Worm (Caenorhabditis elegans): ENCODE data around the gene lgc-10.

DNA sequence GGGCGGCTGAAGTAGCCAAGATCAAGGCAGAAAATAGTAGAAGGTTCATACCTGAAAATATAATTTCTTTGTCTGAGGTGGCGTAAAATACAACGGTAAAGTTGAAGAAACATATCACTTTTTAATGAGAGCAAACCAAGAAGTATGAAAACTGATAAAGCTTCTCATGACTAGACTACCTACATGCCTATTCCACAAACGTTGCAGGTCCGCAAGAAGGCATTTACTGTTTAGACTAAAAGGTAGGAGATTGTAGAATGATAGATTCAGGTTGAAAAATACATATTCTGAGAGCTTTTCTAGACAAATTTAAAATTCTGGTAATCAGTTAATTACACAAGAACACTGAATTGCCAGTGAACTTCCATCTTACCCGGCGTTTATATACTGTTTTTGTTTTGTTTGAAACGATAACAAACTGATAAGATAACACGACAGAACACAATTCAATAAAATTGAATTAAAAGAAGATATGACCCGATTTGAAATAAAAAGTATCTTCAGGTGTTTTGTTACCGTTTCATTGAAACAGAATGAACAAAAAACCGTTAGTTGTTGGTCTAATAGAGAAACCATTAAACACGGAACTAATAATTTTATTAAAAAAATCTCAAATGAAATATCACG, 31.2 kb downstream of the lgc-10 start, which contains the start of gene acp-6:
- TF ChIP-seq ama-1 (optimal IDR thresholded peaks at IDR 0.05): no peak
- TF ChIP-seq ztf-16 (tag; optimal IDR thresholded peaks at IDR 0.05): no peak
- no peak for TF ChIP-seq pha-4 (tag; optimal IDR thresholded peaks at IDR 0.05)
- no peak for TF ChIP-seq ceh-6 (GFP tag; optimal IDR thresholded peaks at IDR 0.05)
- TF ChIP-seq pat-9 (tag; optimal IDR thresholded peaks at IDR 0.05): no peak
- no peak for TF ChIP-seq ceh-31 (tag; optimal IDR thresholded peaks at IDR 0.05)
- no peak for TF ChIP-seq ceh-48 (tag; optimal IDR thresholded peaks at IDR 0.05)
- no peak for TF ChIP-seq fkh-10 (GFP tag; optimal IDR thresholded peaks at IDR 0.05)
- no peak for TF ChIP-seq hlh-6 (tag; optimal IDR thresholded peaks at IDR 0.05)
- TF ChIP-seq nfya-1 (tag; optimal IDR thresholded peaks at IDR 0.05): no peak
- no peak for TF ChIP-seq fkh-6 (tag; optimal IDR thresholded peaks at IDR 0.05)
- no peak for TF ChIP-seq K02D7.2 (tag; optimal IDR thresholded peaks at IDR 0.05)
- TF ChIP-seq sox-4 (tag; optimal IDR thresholded peaks at IDR 0.05): no peak

All from whole organism, late embryonic.